Worm (Caenorhabditis elegans) whole organism, mixed stage, embryonic: ENCODE results near the gene snt-1.

Source experiments
- M03D4.4 ChIP-seq: sonication (generic microtip); optimal IDR thresholded peaks from 2 replicates; lab custom pipeline; 2017; ENCODE audit warnings: mild to moderate bottlenecking, missing genetic modification characterization, missing compliant biosample characterization
- bed-3 ChIP-seq: fragments of 200-800 bp; sonication (Bioruptor generic); optimal IDR thresholded peaks from 3 replicates; lab custom pipeline; 2018; ENCODE audit warnings: mild to moderate bottlenecking, missing genetic modification characterization, moderate library complexity, missing compliant biosample characterization
- blmp-1 ChIP-seq: fragments of 150-350 bp; optimal IDR thresholded peaks from 2 replicates; lab custom pipeline; 2014; ENCODE audit warnings: missing biosample characterization, missing genetic modification characterization
- ceh-39 ChIP-seq: fragments of 150-350 bp; optimal IDR thresholded peaks from 2 replicates; lab custom pipeline; 2014; ENCODE audit warnings: missing biosample characterization, missing genetic modification characterization
- ceh-43 ChIP-seq: fragments of 200-800 bp; sonication (Bioruptor generic); optimal IDR thresholded peaks from 2 replicates; lab custom pipeline; 2018; ENCODE audit warnings: mild to moderate bottlenecking, missing genetic modification characterization, moderate library complexity, missing compliant biosample characterization
- ceh-83 ChIP-seq: fragments of 200-800 bp; sonication (Bioruptor generic); optimal IDR thresholded peaks from 2 replicates; lab custom pipeline; 2018; ENCODE audit warnings: mild to moderate bottlenecking, missing genetic modification characterization, missing compliant biosample characterization
- ces-1 ChIP-seq: fragments of 150-350 bp; optimal IDR thresholded peaks from 2 replicates; lab custom pipeline; 2014; ENCODE audit warnings: missing biosample characterization, missing genetic modification reagents, missing genetic modification characterization
- cnd-1 ChIP-seq: fragments of 200-800 bp; sonication (Bioruptor generic); optimal IDR thresholded peaks from 2 replicates; lab custom pipeline; 2018; ENCODE audit warnings: mild to moderate bottlenecking, missing genetic modification characterization, missing compliant biosample characterization
- drap-1 ChIP-seq: fragments of 200-800 bp; sonication (Bioruptor generic); optimal IDR thresholded peaks from 3 replicates; lab custom pipeline; 2018; ENCODE audit warnings: mild to moderate bottlenecking, missing genetic modification characterization, missing compliant biosample characterization
- elt-1 ChIP-seq: sonication (generic microtip); optimal IDR thresholded peaks from 2 replicates; lab custom pipeline; 2017; ENCODE audit warnings: missing genetic modification characterization, mild to moderate bottlenecking, missing compliant biosample characterization, antibody characterized with exemption, moderate library complexity, borderline replicate concordance; ENCODE audit not compliant: insufficient read depth
- elt-3 ChIP-seq: fragments of 150-350 bp; optimal IDR thresholded peaks from 2 replicates; lab custom pipeline; 2014; ENCODE audit warnings: missing biosample characterization, missing genetic modification characterization
- flh-1 ChIP-seq: fragments of 200-800 bp; sonication (Bioruptor generic); optimal IDR thresholded peaks from 2 replicates; lab custom pipeline; 2018; ENCODE audit warnings: mild to moderate bottlenecking, missing genetic modification characterization, moderate library complexity, missing compliant biosample characterization
- ham-2 ChIP-seq: fragments of 200-800 bp; sonication (Bioruptor generic); optimal IDR thresholded peaks from 2 replicates; lab custom pipeline; 2018; ENCODE audit warnings: mild to moderate bottlenecking, missing genetic modification characterization, missing compliant biosample characterization
- hlh-1 ChIP-seq: fragments of 150-350 bp; optimal IDR thresholded peaks from 2 replicates; lab custom pipeline; 2014; ENCODE audit warnings: missing biosample characterization, missing genetic modification reagents, missing genetic modification characterization
- lin-13 ChIP-seq: fragments of 150-350 bp; optimal IDR thresholded peaks from 2 replicates; lab custom pipeline; 2014; ENCODE audit warnings: missing biosample characterization, missing genetic modification characterization
- lin-32 ChIP-seq: fragments of 200-800 bp; sonication (Bioruptor generic); optimal IDR thresholded peaks from 2 replicates; lab custom pipeline; 2018; ENCODE audit warnings: mild to moderate bottlenecking, missing genetic modification characterization, missing compliant biosample characterization
- lsy-2 ChIP-seq: fragments of 150-350 bp; optimal IDR thresholded peaks from 2 replicates; lab custom pipeline; 2014; ENCODE audit warnings: missing biosample characterization, missing genetic modification characterization
- mab-5 ChIP-seq: fragments of 150-350 bp; optimal IDR thresholded peaks from 2 replicates; lab custom pipeline; 2014; ENCODE audit warnings: missing biosample characterization, missing genetic modification characterization
- mep-1 ChIP-seq: fragments of 150-350 bp; optimal IDR thresholded peaks from 2 replicates; lab custom pipeline; 2017; ENCODE audit warnings: missing biosample characterization, missing genetic modification reagents, missing genetic modification characterization, inconsistent platforms
- mls-2 ChIP-seq: sonication (generic microtip); optimal IDR thresholded peaks from 2 replicates; lab custom pipeline; 2016; ENCODE audit warnings: mild to moderate bottlenecking, missing genetic modification characterization, moderate library complexity, missing compliant biosample characterization
- nhr-12 ChIP-seq: fragments of 150-350 bp; optimal IDR thresholded peaks from 2 replicates; lab custom pipeline; 2014; ENCODE audit warnings: missing biosample characterization, missing genetic modification characterization
- nhr-2 ChIP-seq: fragments of 150-350 bp; optimal IDR thresholded peaks from 2 replicates; lab custom pipeline; 2014; ENCODE audit warnings: missing biosample characterization, missing genetic modification characterization
- nhr-237 ChIP-seq: fragments of 150-350 bp; optimal IDR thresholded peaks from 2 replicates; lab custom pipeline; 2014; ENCODE audit warnings: missing biosample characterization, missing genetic modification characterization
- nhr-28 ChIP-seq: fragments of 150-350 bp; optimal IDR thresholded peaks from 2 replicates; lab custom pipeline; 2014; ENCODE audit warnings: missing biosample characterization, missing genetic modification characterization
- nhr-76 ChIP-seq: sonication (generic microtip); optimal IDR thresholded peaks from 2 replicates; lab custom pipeline; 2017; ENCODE audit warnings: missing biosample characterization, missing genetic modification characterization
- pha-4 ChIP-seq: fragments of 150-350 bp; optimal IDR thresholded peaks from 2 replicates; lab custom pipeline; 2018; ENCODE audit warnings: missing biosample characterization, missing genetic modification reagents, missing genetic modification characterization
- sem-2 ChIP-seq: fragments of 200-800 bp; sonication (Bioruptor generic); optimal IDR thresholded peaks from 2 replicates; lab custom pipeline; 2018; ENCODE audit warnings: mild to moderate bottlenecking, missing genetic modification characterization, missing compliant biosample characterization
- snpc-4 ChIP-seq: fragments of 150-350 bp; optimal IDR thresholded peaks from 2 replicates; lab custom pipeline; 2014; ENCODE audit warnings: missing biosample characterization, missing genetic modification characterization
- sptf-1 ChIP-seq: sonication (generic microtip); optimal IDR thresholded peaks from 2 replicates; lab custom pipeline; 2017; ENCODE audit warnings: mild to moderate bottlenecking, missing genetic modification characterization, moderate library complexity, missing compliant biosample characterization
- tbx-8 ChIP-seq: fragments of 200-800 bp; sonication (Bioruptor generic); optimal IDR thresholded peaks from 2 replicates; lab custom pipeline; 2018; ENCODE audit warnings: mild to moderate bottlenecking, missing genetic modification characterization, moderate library complexity, missing compliant biosample characterization
- unc-120 ChIP-seq: sonication (generic microtip); optimal IDR thresholded peaks from 2 replicates; lab custom pipeline; 2017; ENCODE audit warnings: missing genetic modification characterization, missing compliant biosample characterization; ENCODE audit not compliant: poor library complexity, severe bottlenecking
- unc-39 ChIP-seq: fragments of 150-350 bp; optimal IDR thresholded peaks from 2 replicates; lab custom pipeline; 2014; ENCODE audit warnings: missing biosample characterization, missing genetic modification characterization
- unc-62 ChIP-seq: fragments of 150-350 bp; optimal IDR thresholded peaks from 2 replicates; lab custom pipeline; 2014; ENCODE audit warnings: missing biosample characterization, missing genetic modification reagents, missing genetic modification characterization
- zip-8 ChIP-seq: fragments of 150-350 bp; optimal IDR thresholded peaks from 2 replicates; lab custom pipeline; 2014; ENCODE audit warnings: missing biosample characterization, missing genetic modification characterization
- ztf-11 ChIP-seq: fragments of 150-350 bp; optimal IDR thresholded peaks from 2 replicates; lab custom pipeline; 2014; ENCODE audit warnings: missing biosample characterization, missing genetic modification characterization

The snt-1 gene

DNA sequence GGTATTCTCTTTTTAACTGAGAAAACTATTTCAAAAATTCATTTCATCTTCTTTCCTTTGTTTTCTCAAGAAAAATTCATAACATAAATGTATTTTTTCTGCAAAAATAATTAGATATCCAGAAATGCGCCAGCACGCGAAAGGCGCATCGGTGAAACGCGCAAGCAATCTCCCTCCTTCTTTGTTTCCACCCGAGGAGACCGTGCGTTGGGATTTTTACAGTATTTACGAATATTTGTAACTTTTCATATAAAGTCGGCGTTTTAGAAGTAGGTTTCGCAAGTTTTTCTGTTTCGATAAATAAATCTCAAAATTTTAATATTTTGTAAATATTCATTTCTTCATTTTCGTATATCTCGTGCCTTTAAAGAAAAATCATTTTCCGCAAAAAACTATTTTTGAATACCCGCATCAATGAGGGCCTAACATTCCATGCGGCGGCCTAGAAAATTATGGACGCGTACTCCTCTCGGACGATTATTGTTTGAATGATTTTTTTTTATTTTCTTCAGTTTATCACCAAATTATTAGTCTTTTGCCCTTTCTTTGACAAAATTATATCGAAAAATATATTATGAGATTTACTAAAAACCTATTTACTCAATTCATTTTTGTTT lies 34.2 kb upstream of the snt-1 start, which contains the start of gene ssup-72:
Gene ssup-72, plus strand, starts transcription at position 181 of the 617 bp plus-strand sequence.
- TF ChIP-seq ces-1 (GFP tag; lab: Kevin White, UChicago), result peak; percentile 44
- peak; percentile 9 for TF ChIP-seq sptf-1
- no peak for TF ChIP-seq snpc-4
- TF ChIP-seq, all 35 proteins: peak for 2

DNA sequence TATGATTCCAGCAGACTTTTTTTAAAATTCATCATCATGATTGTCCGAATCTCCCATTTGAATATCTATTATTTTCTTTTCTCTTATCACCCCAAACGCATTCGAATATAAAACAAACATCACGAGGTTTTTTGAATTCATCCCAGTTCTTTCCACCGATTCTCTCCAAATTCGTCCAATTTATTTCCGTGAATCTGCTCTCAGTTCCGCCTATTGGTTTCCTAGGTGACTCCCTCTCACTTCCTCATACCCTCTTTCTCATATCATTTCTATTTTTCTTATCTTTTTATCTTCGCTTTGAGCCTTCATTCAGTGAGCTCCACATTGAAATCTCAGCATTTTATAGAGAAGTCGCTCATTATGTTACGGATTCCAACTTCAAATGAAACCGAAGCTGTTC lies 31.7 kb upstream of the snt-1 start, which contains the start of gene T13C2.7:
Gene T13C2.7, plus strand, starts transcription at position 301 of the 400 bp plus-strand sequence.
- no peak for TF ChIP-seq tbx-8 (GFP tag; lab: Kevin White, UChicago)

DNA sequence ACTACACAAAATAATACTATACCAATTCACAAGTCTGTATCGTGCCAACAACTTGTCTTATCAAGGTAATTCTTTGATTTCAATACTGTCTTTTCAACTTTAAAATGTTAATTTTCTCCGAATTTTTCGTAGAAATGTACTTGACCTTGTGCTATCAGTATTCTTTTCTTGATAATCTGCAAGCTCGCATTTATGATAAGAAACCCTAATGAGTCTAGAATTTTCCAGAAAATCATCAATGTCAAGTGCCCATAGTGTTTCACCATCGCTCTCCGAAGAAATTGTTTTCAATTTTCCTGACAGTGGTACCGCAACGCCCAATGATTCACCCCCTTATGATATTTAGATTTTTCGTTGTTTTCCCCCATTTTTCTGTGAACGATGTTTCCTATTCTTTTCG lies 29.5 kb upstream of the snt-1 start:
- TF ChIP-seq cnd-1 (no peak), nhr-12 (tag; lab: Kevin White, UChicago) (no peak), nhr-2 (no peak), zip-8 (no peak), mls-2 (tag; lab: Kevin White, UChicago) (no peak), sptf-1 (no peak), tbx-8 (GFP tag; lab: Kevin White, UChicago) (no peak), unc-39 (tag; lab: Kevin White, UChicago) (no peak), bed-3 (no peak), hlh-1 (tag; lab: Kevin White, UChicago) (no peak), nhr-237 (no peak)

DNA sequence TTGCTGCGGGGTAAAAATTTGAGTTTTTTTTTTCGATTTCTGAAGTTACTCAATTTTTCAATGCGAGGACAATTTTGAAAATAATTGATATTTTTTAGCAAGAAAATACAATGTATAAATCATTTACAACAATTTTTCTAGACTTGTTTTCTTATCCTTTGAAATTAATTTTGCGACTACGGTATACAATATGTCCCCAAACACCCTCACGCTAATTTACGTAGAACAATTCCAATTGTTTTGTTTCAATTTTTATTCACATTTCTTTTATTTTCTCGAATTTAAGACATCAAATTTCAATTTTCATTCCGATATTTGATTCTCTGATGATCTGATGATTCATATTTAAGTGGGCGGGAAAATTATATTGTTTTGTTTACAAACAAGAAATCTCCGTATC lies 28.8 kb upstream of the snt-1 start:
- TF ChIP-seq snpc-4 (no peak), unc-39 (tag; lab: Kevin White, UChicago) (no peak)

DNA sequence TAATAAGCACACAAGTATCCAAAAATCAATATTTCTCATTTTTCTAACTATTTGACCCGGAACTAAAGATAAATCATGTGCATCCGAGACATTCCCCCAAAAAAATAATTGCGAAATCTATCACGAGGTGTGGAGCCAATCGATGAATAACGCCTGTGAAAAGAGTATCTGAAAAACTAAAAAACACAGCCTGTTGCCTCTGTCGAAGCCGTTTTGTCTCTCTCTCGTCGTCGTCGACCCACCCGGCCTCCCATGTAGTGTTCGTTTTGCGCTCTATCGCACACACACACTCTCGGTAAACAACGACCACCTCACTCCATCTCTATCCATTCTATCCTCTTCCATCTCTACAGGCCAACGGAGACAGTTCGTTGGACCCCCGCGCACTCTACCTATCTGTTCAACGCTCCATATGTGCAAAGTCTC lies 28.0 kb upstream of the snt-1 start:
- TF ChIP-seq unc-39 (tag; lab: Kevin White, UChicago), result no peak
- no peak for TF ChIP-seq nhr-237
- TF ChIP-seq bed-3, result no peak
- TF ChIP-seq nhr-2, result no peak
- TF ChIP-seq ceh-83 (GFP tag; lab: Kevin White, UChicago), result no peak
- no peak for TF ChIP-seq blmp-1 (tag; lab: Kevin White, UChicago)
- peak; percentile 19 for TF ChIP-seq ceh-39
- TF ChIP-seq nhr-12 (tag; lab: Kevin White, UChicago), result no peak
- no peak for TF ChIP-seq drap-1 (GFP tag; lab: Kevin White, UChicago)
- TF ChIP-seq flh-1 (GFP tag; lab: Kevin White, UChicago), result no peak
- no peak for TF ChIP-seq mab-5
- TF ChIP-seq lin-32 (GFP tag; lab: Kevin White, UChicago), result no peak
- TF ChIP-seq lsy-2 (tag; lab: Kevin White, UChicago), result no peak
- peak; percentile 8 for TF ChIP-seq mep-1
- no peak for TF ChIP-seq nhr-28 (tag; lab: Kevin White, UChicago)
- no peak for TF ChIP-seq unc-120 (tag; lab: Kevin White, UChicago)
- TF ChIP-seq unc-62, result no peak
- no peak for TF ChIP-seq ham-2 (GFP tag; lab: Kevin White, UChicago)
- no peak for TF ChIP-seq elt-3 (tag; lab: Kevin White, UChicago)
- TF ChIP-seq ces-1 (GFP tag; lab: Kevin White, UChicago), result no peak
- no peak for TF ChIP-seq tbx-8 (GFP tag; lab: Kevin White, UChicago)
- peak; percentile 36 for TF ChIP-seq cnd-1
- peak; percentile 40 for TF ChIP-seq sptf-1
- no peak for TF ChIP-seq nhr-76 (tag; lab: Kevin White, UChicago)
- TF ChIP-seq pha-4 (tag; lab: Kevin White, UChicago), result peak; percentile 71
- TF ChIP-seq ztf-11 (tag; lab: Kevin White, UChicago), result no peak
- TF ChIP-seq zip-8, result no peak
- TF ChIP-seq snpc-4, result no peak
- no peak for TF ChIP-seq sem-2 (GFP tag; lab: Kevin White, UChicago)
- TF ChIP-seq hlh-1 (tag; lab: Kevin White, UChicago), result peak; percentile 9
- TF ChIP-seq mls-2 (tag; lab: Kevin White, UChicago), result no peak
- TF ChIP-seq elt-1 (tag; lab: Kevin White, UChicago), result no peak
- no peak for TF ChIP-seq lin-13 (tag; lab: Kevin White, UChicago)
- TF ChIP-seq ceh-43, result no peak
- no peak for TF ChIP-seq M03D4.4 (tag; lab: Kevin White, UChicago)
